Worm (Caenorhabditis elegans): ENCODE data around the gene T05G5.5.

DNA sequence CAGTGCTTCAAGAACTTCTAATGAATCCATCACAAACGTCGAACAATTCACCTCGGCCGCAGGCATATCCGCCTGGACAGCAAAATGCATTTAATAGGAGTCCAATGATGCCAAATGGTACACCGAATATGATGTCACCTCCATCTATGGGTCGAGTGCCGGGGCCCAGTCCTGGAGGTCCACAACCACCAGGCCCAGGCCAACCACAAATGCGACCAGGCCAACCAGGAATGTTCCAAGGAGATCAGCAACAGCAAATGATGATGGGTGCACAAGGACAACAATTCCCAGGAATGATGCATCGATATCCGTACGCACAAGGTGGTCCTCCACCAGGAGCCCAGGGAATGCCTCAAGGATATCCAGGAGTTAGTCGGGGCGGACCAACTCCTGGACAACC, 15.9 kb upstream of the T05G5.5 start:
- TF ChIP-seq him-1 (tag; optimal IDR thresholded peaks at IDR 0.05) (no peak), W03F9.2 (tag; optimal IDR thresholded peaks at IDR 0.05) (no peak)
